Worm (Caenorhabditis elegans): ENCODE results near the gene cnc-3.

Gene cnc-3

ce11 chrV:1447724-1448123 lies at the start of gene cnc-3:
Gene cnc-3, plus strand, starts transcription at chrV:1448004.
- TF ChIP-seq fkh-2 (tag; optimal IDR thresholded peaks at IDR 0.05) = no peak
- no peak for TF ChIP-seq nhr-77 (tag; optimal IDR thresholded peaks at IDR 0.05)
- TF ChIP-seq nhr-25 (tag; optimal IDR thresholded peaks at IDR 0.05) = peak; percentile 41
- no peak for TF ChIP-seq egl-27 (tag; optimal IDR thresholded peaks at IDR 0.05)
- TF ChIP-seq fkh-10 (GFP tag; optimal IDR thresholded peaks at IDR 0.05) = no peak
- TF ChIP-seq egl-5 (tag; optimal IDR thresholded peaks at IDR 0.05) = no peak
- TF ChIP-seq elt-2 (tag; optimal IDR thresholded peaks at IDR 0.05) = no peak
- TF ChIP-seq tbx-2 (tag; optimal IDR thresholded peaks at IDR 0.05) = no peak
- TF ChIP-seq mml-1 (tag; optimal IDR thresholded peaks at IDR 0.05) = no peak

- TF ChIP-seq egl-5 (tag; optimal IDR thresholded peaks at IDR 0.05) (no peak), unc-62 (GFP tag; optimal IDR thresholded peaks at IDR 0.05) (no peak), hmg-11 (tag; optimal IDR thresholded peaks at IDR 0.05) (no peak), lin-15B (tag; optimal IDR thresholded peaks at IDR 0.05) (no peak), elt-1 (tag; optimal IDR thresholded peaks at IDR 0.05) (no peak), egl-27 (tag; optimal IDR thresholded peaks at IDR 0.05) (no peak), ztf-11 (tag; optimal IDR thresholded peaks at IDR 0.05) (no peak), ceh-28 (tag; optimal IDR thresholded peaks at IDR 0.05) (no peak), lin-39 (tag; optimal IDR thresholded peaks at IDR 0.05) (no peak), nhr-77 (tag; optimal IDR thresholded peaks at IDR 0.05) (no peak), nhr-76 (tag; optimal IDR thresholded peaks at IDR 0.05) (no peak), pha-4 (tag; optimal IDR thresholded peaks at IDR 0.05) (no peak), mml-1 (tag; optimal IDR thresholded peaks at IDR 0.05) (no peak), nfya-1 (tag; optimal IDR thresholded peaks at IDR 0.05; ENCODE audit: insufficient read depth) (no peak), ama-1 (optimal IDR thresholded peaks at IDR 0.05) (no peak), tbx-2 (tag; optimal IDR thresholded peaks at IDR 0.05) (no peak), skn-1 (tag; optimal IDR thresholded peaks at IDR 0.05) (no peak), zag-1 (tag; optimal IDR thresholded peaks at IDR 0.05) (no peak), lsy-12 (tag; optimal IDR thresholded peaks at IDR 0.05) (no peak), fos-1 (tag; optimal IDR thresholded peaks at IDR 0.05) (no peak)
Measured at ce11 chrV:1408116-1408515, 39.7 kb upstream of the cnc-3 start.

ce11 chrV:1410727-1411126 lies 37.1 kb upstream of the cnc-3 start:
- TF ChIP-seq ztf-4 (tag; optimal IDR thresholded peaks at IDR 0.05) (no peak), ZK546.5 (tag; optimal IDR thresholded peaks at IDR 0.05) (no peak), lin-15B (tag; optimal IDR thresholded peaks at IDR 0.05) (no peak), egl-5 (tag; optimal IDR thresholded peaks at IDR 0.05) (no peak)

ce11 chrV:1411459-1411858 lies 36.3 kb upstream of the cnc-3 start, which contains the start of gene snt-5:
Gene snt-5, minus strand, starts transcription at chrV:1411559.
- no peak for TF ChIP-seq mml-1 (tag; optimal IDR thresholded peaks at IDR 0.05)
- TF ChIP-seq nhr-12 (tag; optimal IDR thresholded peaks at IDR 0.05) = no peak
- no peak for TF ChIP-seq pqm-1 (tag; optimal IDR thresholded peaks at IDR 0.05)
- TF ChIP-seq R02D3.7 (tag; optimal IDR thresholded peaks at IDR 0.05) = no peak
- no peak for TF ChIP-seq lsy-12 (tag; optimal IDR thresholded peaks at IDR 0.05)
- no peak for TF ChIP-seq nfya-1 (tag; optimal IDR thresholded peaks at IDR 0.05; ENCODE audit: insufficient read depth)
- no peak for TF ChIP-seq ceh-28 (tag; optimal IDR thresholded peaks at IDR 0.05)
- no peak for TF ChIP-seq ZK546.5 (tag; optimal IDR thresholded peaks at IDR 0.05)
- TF ChIP-seq sea-2 (GFP tag; optimal IDR thresholded peaks at IDR 0.05) = no peak
- no peak for TF ChIP-seq tbx-2 (tag; optimal IDR thresholded peaks at IDR 0.05)

ce11 chrV:1414615-1415433 lies 33.0 kb upstream of the cnc-3 start:
- peak; percentile 81 for TF ChIP-seq elt-2 (tag; optimal IDR thresholded peaks at IDR 0.05)
- peak; percentile 42 for TF ChIP-seq pqm-1 (tag; optimal IDR thresholded peaks at IDR 0.05)
- no peak for TF ChIP-seq pha-4 (tag; optimal IDR thresholded peaks at IDR 0.05)

- TF ChIP-seq ztf-4 (tag; optimal IDR thresholded peaks at IDR 0.05) (no peak), nhr-76 (tag; optimal IDR thresholded peaks at IDR 0.05) (no peak), lin-39 (tag; optimal IDR thresholded peaks at IDR 0.05) (no peak), egl-27 (tag; optimal IDR thresholded peaks at IDR 0.05) (no peak), elt-3 (tag; optimal IDR thresholded peaks at IDR 0.05) (no peak), nhr-12 (tag; optimal IDR thresholded peaks at IDR 0.05) (no peak), ceh-16 (tag; optimal IDR thresholded peaks at IDR 0.05) (no peak), skn-1 (tag; optimal IDR thresholded peaks at IDR 0.05) (no peak), egl-5 (tag; optimal IDR thresholded peaks at IDR 0.05) (no peak), eor-1 (tag; optimal IDR thresholded peaks at IDR 0.05) (no peak), ceh-9 (tag; optimal IDR thresholded peaks at IDR 0.05) (no peak), nhr-77 (tag; optimal IDR thresholded peaks at IDR 0.05) (no peak), daf-12 (tag; optimal IDR thresholded peaks at IDR 0.05) (no peak), ZK546.5 (tag; optimal IDR thresholded peaks at IDR 0.05) (no peak)
Measured at ce11 chrV:1416154-1416553, 31.6 kb upstream of the cnc-3 start.
